Fruit fly (Drosophila melanogaster) whole organism, pupa: ENCODE data around the gene CG10467.

Experiments used
- CG12605 ChIP-seq: fragments of 200-800 bp; sonication (Bioruptor generic); IDR thresholded peaks from 2 replicates; pipeline ENCODE4 v1.3.6; 2022; ENCODE audit warnings: missing biosample characterization, missing genetic modification characterization
- CG13204 ChIP-seq: fragments of 200-800 bp; sonication (Bioruptor generic); optimal IDR thresholded peaks from 2 replicates; lab custom pipeline; 2018; ENCODE audit warnings: missing biosample characterization, mild to moderate bottlenecking, missing genetic modification characterization, moderate library complexity
- CG14655 ChIP-seq: fragments of 200-800 bp; sonication (Bioruptor generic); optimal IDR thresholded peaks from 3 replicates; lab custom pipeline; 2017; ENCODE audit warnings: mild to moderate bottlenecking, missing biosample characterization, missing genetic modification reagents, missing genetic modification characterization
- CG15710 ChIP-seq: fragments of 200-800 bp; sonication (Bioruptor generic); optimal IDR thresholded peaks from 2 replicates; lab custom pipeline; 2018; ENCODE audit warnings: missing biosample characterization, mild to moderate bottlenecking, missing genetic modification characterization, moderate library complexity
- CG34367 ChIP-seq: fragments of 200-800 bp; sonication (Bioruptor generic); optimal IDR thresholded peaks from 2 replicates; lab custom pipeline; 2018; ENCODE audit warnings: missing biosample characterization, mild to moderate bottlenecking, missing genetic modification characterization
- CG4496 ChIP-seq: fragments of 200-800 bp; sonication (Bioruptor generic); IDR thresholded peaks from 3 replicates; pipeline ENCODE4 v1.3.6; 2022; ENCODE audit warnings: missing biosample characterization, missing genetic modification characterization
- CG8301 ChIP-seq: fragments of 200-800 bp; sonication (Bioruptor generic); optimal IDR thresholded peaks from 2 replicates; lab custom pipeline; 2018; ENCODE audit warnings: missing biosample characterization, mild to moderate bottlenecking, missing genetic modification characterization
- Ets98B ChIP-seq: fragments of 200-800 bp; sonication (Bioruptor generic); IDR thresholded peaks from 2 replicates; pipeline ENCODE4 v1.3.6; 2022; ENCODE audit warnings: missing biosample characterization, missing genetic modification characterization
- Pif1A ChIP-seq: fragments of 200-800 bp; sonication (Bioruptor generic); optimal IDR thresholded peaks from 3 replicates; lab custom pipeline; 2016; ENCODE audit warnings: missing biosample characterization, missing genetic modification characterization
- Snoo ChIP-seq: fragments of 200-800 bp; sonication (Bioruptor generic); optimal IDR thresholded peaks from 3 replicates; lab custom pipeline; 2017; ENCODE audit warnings: missing biosample characterization, mild to moderate bottlenecking, missing genetic modification characterization, inconsistent platforms
- gl ChIP-seq: fragments of 200-800 bp; sonication (Bioruptor generic); optimal IDR thresholded peaks from 2 replicates; lab custom pipeline; 2018; ENCODE audit warnings: missing biosample characterization, mild to moderate bottlenecking, missing genetic modification characterization

- TF ChIP-seq CG14655 (GFP tag; lab: Kevin White, UChicago) (no peak), gl (tag; lab: Kevin White, UChicago) (no peak), CG15710 (tag; lab: Kevin White, UChicago) (no peak), CG8301 (tag; lab: Kevin White, UChicago) (no peak), Ets98B (GFP tag; lab: Robert Waterston, UW) (no peak), CG13204 (GFP tag; lab: Kevin White, UChicago) (no peak), Snoo (no peak), Pif1A (no peak), CG34367 (tag; lab: Kevin White, UChicago) (no peak), CG4496 (no peak), CG12605 (GFP tag; lab: Robert Waterston, UW) (no peak)
Measured at dm6 chr3L:6097270-6097669, 2.7 kb upstream of the CG10467 start, which contains the start of gene Ets65A.
